Worm (Caenorhabditis elegans): ENCODE results near the gene ceh-43.

Gene ceh-43

DNA sequence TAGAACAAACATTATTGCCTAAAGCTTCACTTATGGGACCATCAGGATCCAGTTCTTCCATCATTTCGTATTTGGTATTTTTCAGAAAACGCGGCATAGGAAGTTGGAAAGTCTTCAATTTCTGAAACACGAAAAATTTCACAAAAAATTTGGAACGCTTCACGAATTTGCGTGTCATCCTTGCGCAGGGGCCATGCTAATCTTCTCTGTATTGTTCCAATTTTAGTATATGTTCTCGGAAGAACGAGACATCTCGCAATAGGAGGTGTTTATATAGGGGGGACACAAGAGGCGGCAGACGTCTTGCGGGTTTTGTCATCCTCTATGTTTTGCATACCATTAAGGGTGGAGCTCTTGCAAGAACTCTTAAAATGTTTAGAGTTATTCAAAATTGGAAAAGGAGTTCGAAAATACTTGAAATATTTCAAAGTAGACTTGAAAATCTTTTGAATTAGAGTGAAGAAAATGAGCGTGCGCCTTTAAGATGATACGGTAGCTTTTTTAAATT lies 23.0 kb downstream of the ceh-43 start (continued):
- TF ChIP-seq nhr-90 (tag; optimal IDR thresholded peaks at IDR 0.05; ENCODE audit: poor library complexity) (peak; percentile 27), nhr-71 (tag; optimal IDR thresholded peaks at IDR 0.05) (peak; percentile 41), swsn-7 (tag; optimal IDR thresholded peaks at IDR 0.05) (peak; percentile 45), zip-4 (GFP tag; optimal IDR thresholded peaks at IDR 0.05) (peak; percentile 29), nhr-19 (GFP tag; conservative IDR thresholded peaks at IDR 0.05) (peak; percentile 86), rnt-1 (tag; optimal IDR thresholded peaks at IDR 0.05) (peak; percentile 38), mab-9 (GFP tag; IDR thresholded peaks at IDR 0.05) (peak; percentile 67), isw-1 (GFP tag; IDR thresholded peaks at IDR 0.05) (0 out of 2 replicates have a peak, but pooled peaks have one; percentile 14), dsc-1 (tag; optimal IDR thresholded peaks at IDR 0.05) (peak; percentile 43), snu-23 (GFP tag; optimal IDR thresholded peaks at IDR 0.05) (peak; percentile 23), elt-2 (tag; optimal IDR thresholded peaks at IDR 0.05) (peak; percentile 6)

DNA sequence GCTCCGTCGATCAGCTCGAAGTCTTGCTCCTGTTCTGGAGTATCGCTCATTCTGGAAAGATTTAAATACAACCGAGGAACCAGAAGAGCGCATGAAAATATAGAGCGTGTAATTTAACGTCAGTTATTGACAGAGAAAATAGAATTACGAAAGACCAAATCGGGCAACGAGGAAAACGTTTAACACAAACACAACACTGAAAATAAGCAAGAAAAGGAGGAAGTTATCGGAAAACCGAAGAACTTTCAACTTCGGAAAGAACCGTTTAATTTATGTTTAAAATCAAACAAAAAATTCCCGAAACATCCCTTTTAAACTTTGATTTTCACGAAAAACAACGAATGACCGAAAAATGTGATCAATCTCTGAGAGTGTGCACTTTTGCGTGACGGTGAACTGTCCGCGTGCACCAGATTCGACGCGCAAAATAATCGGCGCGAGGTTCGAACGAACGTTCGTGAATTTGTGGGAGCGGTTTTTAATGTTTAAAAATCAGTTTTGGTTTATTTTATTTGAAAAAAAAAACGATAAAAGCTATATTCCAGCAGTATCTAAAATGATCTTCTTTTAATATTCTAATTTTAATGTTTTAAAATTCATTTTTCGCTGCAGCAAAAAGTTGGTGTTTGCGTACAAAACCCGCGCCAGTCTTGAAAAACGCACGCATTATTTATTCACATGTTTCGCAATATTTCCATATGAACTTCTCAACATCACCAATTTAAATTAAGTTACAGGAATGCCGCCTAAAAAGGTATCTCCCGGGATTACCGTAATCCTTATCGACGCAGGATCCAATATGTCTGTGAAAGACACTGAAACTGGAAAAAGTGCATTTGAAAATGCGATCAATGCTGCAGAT lies 30.4 kb downstream of the ceh-43 start, which contains the start of the genes R07E5.7 and cku-80:
Gene R07E5.7, minus strand, starts transcription at position 51 of the 862 bp plus-strand sequence.
Gene cku-80, plus strand, starts transcription at position 732 of the 862 bp plus-strand sequence.
- TF ChIP-seq sptf-1 (tag; optimal IDR thresholded peaks at IDR 0.05) (no peak), lir-3 (tag; optimal IDR thresholded peaks at IDR 0.05; ENCODE audit: poor library complexity) (no peak), ceh-63 (GFP tag; optimal IDR thresholded peaks at IDR 0.05) (no peak), xbp-1 (tag; optimal IDR thresholded peaks at IDR 0.05) (peak; percentile 61), nhr-77 (tag; optimal IDR thresholded peaks at IDR 0.05) (peak; percentile 24), aha-1 (tag; optimal IDR thresholded peaks at IDR 0.05) (peak; percentile 28), C34B4.2 (tag; optimal IDR thresholded peaks at IDR 0.05) (no peak), C04F5.9 (tag; optimal IDR thresholded peaks at IDR 0.05) (peak; percentile 31), irx-1 (tag; optimal IDR thresholded peaks at IDR 0.05) (peak; percentile 42), alr-1 (tag; optimal IDR thresholded peaks at IDR 0.05; ENCODE audit: borderline replicate concordance) (no peak), egl-13 (tag; optimal IDR thresholded peaks at IDR 0.05) (no peak), tlp-1 (tag; optimal IDR thresholded peaks at IDR 0.05) (no peak), fkh-4 (tag; optimal IDR thresholded peaks at IDR 0.05; ENCODE audit: borderline replicate concordance) (no peak), lin-14 (GFP tag; optimal IDR thresholded peaks at IDR 0.05) (no peak), hpl-2 (GFP tag; optimal IDR thresholded peaks at IDR 0.05) (no peak), elt-3 (tag; optimal IDR thresholded peaks at IDR 0.05) (peak in 2 of 6 experiments; percentile 44 to 47), ztf-4 (tag; optimal IDR thresholded peaks at IDR 0.05) (no peak), nhr-20 (tag; optimal IDR thresholded peaks at IDR 0.05) (peak; percentile 70), tbx-2 (tag; optimal IDR thresholded peaks at IDR 0.05) (peak; percentile 53), vab-15 (tag; optimal IDR thresholded peaks at IDR 0.05) (no peak), dsc-1 (tag; optimal IDR thresholded peaks at IDR 0.05) (peak; percentile 40), hlh-17 (GFP tag; optimal IDR thresholded peaks at IDR 0.05; ENCODE audit: borderline replicate concordance) (no peak), sup-37 (GFP tag; optimal IDR thresholded peaks at IDR 0.05) (no peak), ceh-90 (tag; optimal IDR thresholded peaks at IDR 0.05) (no peak), ztf-11 (tag; optimal IDR thresholded peaks at IDR 0.05) (peak in 1 of 2 experiments; percentile 28), nhr-237 (tag; optimal IDR thresholded peaks at IDR 0.05) (no peak), dpl-1 (GFP tag; optimal IDR thresholded peaks at IDR 0.05) (peak; percentile 86 to 91 (median 90)), F16B12.6 (tag; optimal IDR thresholded peaks at IDR 0.05) (peak; percentile 96), mep-1 (tag; optimal IDR thresholded peaks at IDR 0.05) (peak; percentile 59), efl-1 (optimal IDR thresholded peaks at IDR 0.05) (peak; percentile 66 to 91), efl-1 (GFP tag; optimal IDR thresholded peaks at IDR 0.05 in 1 of 2) (peak; percentile 90 to 99), swsn-7 (tag; optimal IDR thresholded peaks at IDR 0.05) (peak; percentile 54), Y116A8C.19 (tag; optimal IDR thresholded peaks at IDR 0.05; ENCODE audit: borderline replicate concordance) (no peak), pax-3 (tag; optimal IDR thresholded peaks at IDR 0.05) (no peak), C16A3.4 (tag; optimal IDR thresholded peaks at IDR 0.05) (peak; percentile 70), unc-130 (tag; optimal IDR thresholded peaks at IDR 0.05) (peak; percentile 56), lin-15B (tag; optimal IDR thresholded peaks at IDR 0.05) (peak; percentile 62), lsy-2 (tag; optimal IDR thresholded peaks at IDR 0.05) (peak; percentile 74 to 78), hlh-4 (tag; optimal IDR thresholded peaks at IDR 0.05) (no peak)
